Worm (Caenorhabditis elegans) whole organism, L3 larva: ENCODE measurements around the gene srbc-34.

ENCODE experiments used
- R02D3.7 ChIP-seq: fragments of 150-350 bp; optimal IDR thresholded peaks from 2 replicates; lab custom pipeline; 2014; ENCODE audit warnings: missing biosample characterization, missing genetic modification characterization
- ZK546.5 ChIP-seq: sonication (generic microtip); optimal IDR thresholded peaks from 2 replicates; lab custom pipeline; 2017; ENCODE audit warnings: missing biosample characterization, missing genetic modification characterization
- aly-2 ChIP-seq: fragments of 150-350 bp; optimal IDR thresholded peaks from 2 replicates; lab custom pipeline; 2014; ENCODE audit warnings: missing biosample characterization, missing genetic modification characterization
- ama-1 ChIP-seq: fragments of 150-350 bp; optimal IDR thresholded peaks from 2 replicates; lab custom pipeline; 2018
- ceh-28 ChIP-seq: fragments of 150-350 bp; optimal IDR thresholded peaks from 2 replicates; lab custom pipeline; 2014; ENCODE audit warnings: missing biosample characterization, missing genetic modification reagents, missing genetic modification characterization
- daf-12 ChIP-seq: fragments of 150-350 bp; optimal IDR thresholded peaks from 2 replicates; lab custom pipeline; 2014; ENCODE audit warnings: missing biosample characterization, missing genetic modification reagents, missing genetic modification characterization
- egl-27 ChIP-seq: sonication (generic microtip); optimal IDR thresholded peaks from 4 replicates; lab custom pipeline; 2017; ENCODE audit warnings: missing biosample characterization, missing genetic modification reagents, missing genetic modification characterization
- egl-5 ChIP-seq: fragments of 150-350 bp; optimal IDR thresholded peaks from 2 replicates; lab custom pipeline; 2017; ENCODE audit warnings: missing biosample characterization, missing genetic modification reagents, missing genetic modification characterization, inconsistent platforms
- elt-2 ChIP-seq: sonication (generic microtip); optimal IDR thresholded peaks from 2 replicates; lab custom pipeline; 2016; ENCODE audit warnings: missing genetic modification reagents, mild to moderate bottlenecking, missing genetic modification characterization, missing compliant biosample characterization
- elt-3 ChIP-seq, 3 experiments: fragments of 150-350 bp in 1 of 3; sonication (generic microtip) in 2 of 3; optimal IDR thresholded peaks; 2 replicates in 2 of 3; 4 replicates in 1 of 3; lab custom pipeline; 2014 to 2017; ENCODE audit warnings: missing biosample characterization in 3 of 3, missing genetic modification characterization in 3 of 3
- eor-1 ChIP-seq, 2 experiments: fragments of 150-350 bp; optimal IDR thresholded peaks; 2 replicates each; lab custom pipeline; 2014 to 2018; ENCODE audit warnings: missing biosample characterization in 2 of 2, missing genetic modification characterization in 2 of 2
- fkh-10 ChIP-seq: sonication (generic microtip); optimal IDR thresholded peaks from 2 replicates; lab custom pipeline; 2017; ENCODE audit warnings: missing biosample characterization, missing genetic modification reagents, missing genetic modification characterization
- fkh-2 ChIP-seq: fragments of 150-350 bp; optimal IDR thresholded peaks from 2 replicates; lab custom pipeline; 2014; ENCODE audit warnings: missing biosample characterization, missing genetic modification reagents, missing genetic modification characterization
- fos-1 ChIP-seq: fragments of 150-350 bp; optimal IDR thresholded peaks from 2 replicates; lab custom pipeline; 2014; ENCODE audit warnings: missing biosample characterization, missing genetic modification characterization
- hmg-11 ChIP-seq: sonication (generic microtip); optimal IDR thresholded peaks from 2 replicates; lab custom pipeline; 2016; ENCODE audit warnings: missing genetic modification characterization, missing compliant biosample characterization
- jun-1 ChIP-seq: fragments of 150-350 bp; optimal IDR thresholded peaks from 2 replicates; lab custom pipeline; 2014; ENCODE audit warnings: missing biosample characterization, missing genetic modification reagents, missing genetic modification characterization
- lin-15B ChIP-seq: fragments of 150-350 bp; optimal IDR thresholded peaks from 2 replicates; lab custom pipeline; 2014; ENCODE audit warnings: missing biosample characterization, missing genetic modification characterization
- lsy-12 ChIP-seq: sonication (generic microtip); optimal IDR thresholded peaks from 2 replicates; lab custom pipeline; 2016; ENCODE audit warnings: mild to moderate bottlenecking, missing genetic modification characterization, missing compliant biosample characterization
- mdl-1 ChIP-seq: fragments of 150-350 bp; optimal IDR thresholded peaks from 2 replicates; lab custom pipeline; 2014; ENCODE audit warnings: missing biosample characterization, missing genetic modification characterization
- mml-1 ChIP-seq: fragments of 150-350 bp; sonication (generic microtip); optimal IDR thresholded peaks from 3 replicates; lab custom pipeline; 2014; ENCODE audit warnings: missing biosample characterization, missing genetic modification characterization
- nfya-1 ChIP-seq: sonication (generic microtip); optimal IDR thresholded peaks from 2 replicates; lab custom pipeline; 2017; ENCODE audit warnings: missing genetic modification characterization, mild to moderate bottlenecking, missing compliant biosample characterization, antibody characterized with exemption, moderate library complexity; ENCODE audit not compliant: insufficient read depth
- nhr-12 ChIP-seq: fragments of 150-350 bp; optimal IDR thresholded peaks from 2 replicates; lab custom pipeline; 2014; ENCODE audit warnings: missing biosample characterization, missing genetic modification characterization
- nhr-237 ChIP-seq: fragments of 150-350 bp; optimal IDR thresholded peaks from 2 replicates; lab custom pipeline; 2014; ENCODE audit warnings: missing biosample characterization, missing genetic modification characterization
- nhr-43 ChIP-seq: sonication (generic microtip); optimal IDR thresholded peaks from 2 replicates; lab custom pipeline; 2016; ENCODE audit warnings: mild to moderate bottlenecking, missing genetic modification characterization, missing compliant biosample characterization; ENCODE audit not compliant: poor library complexity, severe bottlenecking
- nhr-67 ChIP-seq: fragments of 150-350 bp; optimal IDR thresholded peaks from 2 replicates; lab custom pipeline; 2014; ENCODE audit warnings: missing biosample characterization, missing genetic modification characterization
- nhr-76 ChIP-seq: fragments of 150-350 bp; sonication (generic microtip); optimal IDR thresholded peaks from 5 replicates; lab custom pipeline; 2014; ENCODE audit warnings: missing biosample characterization, missing genetic modification characterization
- pha-4 ChIP-seq: fragments of 150-350 bp; optimal IDR thresholded peaks from 2 replicates; lab custom pipeline; 2014; ENCODE audit warnings: missing biosample characterization, missing genetic modification reagents, missing genetic modification characterization
- sea-2 ChIP-seq: fragments of 150-350 bp; sonication (generic microtip); optimal IDR thresholded peaks from 4 replicates; lab custom pipeline; 2014; ENCODE audit warnings: missing biosample characterization, missing genetic modification reagents, missing genetic modification characterization
- skn-1 ChIP-seq: fragments of 150-350 bp; optimal IDR thresholded peaks from 2 replicates; lab custom pipeline; 2014; ENCODE audit warnings: missing biosample characterization, missing genetic modification characterization
- snpc-4 ChIP-seq: fragments of 150-350 bp; optimal IDR thresholded peaks from 2 replicates; lab custom pipeline; 2014; ENCODE audit warnings: missing biosample characterization, missing genetic modification characterization
- unc-62 ChIP-seq: fragments of 150-350 bp; sonication (generic microtip); optimal IDR thresholded peaks from 4 replicates; lab custom pipeline; 2014; ENCODE audit warnings: missing biosample characterization, missing genetic modification reagents, missing genetic modification characterization
- zag-1 ChIP-seq: fragments of 150-350 bp; optimal IDR thresholded peaks from 2 replicates; lab custom pipeline; 2014; ENCODE audit warnings: missing biosample characterization, missing genetic modification characterization
- ztf-11 ChIP-seq: fragments of 150-350 bp; optimal IDR thresholded peaks from 2 replicates; lab custom pipeline; 2014; ENCODE audit warnings: missing biosample characterization, missing genetic modification characterization

The srbc-34 gene

ce11 chrV:20206086-20206485 lies at the start of gene srbc-34, which contains the start of gene fbxb-59:
Gene srbc-34, plus strand, starts transcription at chrV:20206318.
Gene fbxb-59, minus strand, starts transcription at chrV:20206186.
- no peak for TF ChIP-seq nhr-43 (tag; lab: Kevin White, UChicago)
- TF ChIP-seq R02D3.7, result no peak
- no peak for TF ChIP-seq egl-27 (tag; lab: Kevin White, UChicago)
- no peak for TF ChIP-seq lin-15B (tag; lab: Kevin White, UChicago)
- no peak for TF ChIP-seq nhr-237
- no peak for TF ChIP-seq ama-1 (lab: Kevin White, UChicago)
- TF ChIP-seq fkh-2 (tag; lab: Kevin White, UChicago), result no peak
- no peak for TF ChIP-seq eor-1 (tag; optimal IDR thresholded peaks at IDR 0.05; lab: Kevin White, UChicago)
- no peak for TF ChIP-seq sea-2
- TF ChIP-seq nfya-1 (tag; lab: Kevin White, UChicago), result no peak
- no peak for TF ChIP-seq nhr-76 (tag; lab: Kevin White, UChicago)

ce11 chrV:20158223-20158622 lies 47.9 kb upstream of the srbc-34 start, which contains the start of gene F19B2.6:
Gene F19B2.6, plus strand, starts transcription at chrV:20158523.
- no peak for TF ChIP-seq ama-1 (lab: Kevin White, UChicago)
- TF ChIP-seq eor-1 (tag; optimal IDR thresholded peaks at IDR 0.05; lab: Kevin White, UChicago), result no peak
- TF ChIP-seq fkh-2 (tag; lab: Kevin White, UChicago), result no peak
- no peak for TF ChIP-seq ZK546.5 (tag; lab: Kevin White, UChicago)
- TF ChIP-seq snpc-4 (tag; lab: Kevin White, UChicago), result no peak
- no peak for TF ChIP-seq ztf-11
- no peak for TF ChIP-seq elt-3 (tag; optimal IDR thresholded peaks at IDR 0.05; lab: Kevin White, UChicago)
- TF ChIP-seq skn-1 (tag; lab: Kevin White, UChicago), result no peak
- no peak for TF ChIP-seq nhr-67 (tag; lab: Kevin White, UChicago)
- no peak for TF ChIP-seq zag-1 (tag; lab: Kevin White, UChicago)
- no peak for TF ChIP-seq hmg-11 (tag; lab: Kevin White, UChicago)
- TF ChIP-seq unc-62 (GFP tag; lab: Kevin White, UChicago), result no peak
- TF ChIP-seq mdl-1, result no peak
- no peak for TF ChIP-seq lsy-12 (tag; lab: Kevin White, UChicago)

ce11 chrV:20161781-20162289 lies 44.3 kb upstream of the srbc-34 start:
- no peak for TF ChIP-seq fkh-10 (GFP tag; lab: Kevin White, UChicago)
- TF ChIP-seq nhr-12 (tag; lab: Kevin White, UChicago), result no peak
- TF ChIP-seq mdl-1, result no peak
- no peak for TF ChIP-seq elt-2 (tag; lab: Kevin White, UChicago)
- TF ChIP-seq mml-1 (tag; lab: Kevin White, UChicago), result no peak
- no peak for TF ChIP-seq jun-1 (tag; lab: Kevin White, UChicago)
- no peak for TF ChIP-seq nhr-43 (tag; lab: Kevin White, UChicago)
- no peak for TF ChIP-seq fos-1 (tag; lab: Kevin White, UChicago)
- no peak for TF ChIP-seq egl-5 (tag; lab: Kevin White, UChicago)
- TF ChIP-seq, all 47 proteins: peak for 0

ce11 chrV:20162290-20163104 lies 43.6 kb upstream of the srbc-34 start:
- peak; percentile 65 for TF ChIP-seq elt-2 (tag; lab: Kevin White, UChicago)
- TF ChIP-seq egl-27 (tag; lab: Kevin White, UChicago), result no peak
- no peak for TF ChIP-seq daf-12 (tag; lab: Kevin White, UChicago)
- TF ChIP-seq ceh-28, result peak; percentile 12
- TF ChIP-seq pha-4 (tag; lab: Kevin White, UChicago), result peak; percentile 43
- TF ChIP-seq ama-1 (lab: Kevin White, UChicago), result peak; percentile 77
- TF ChIP-seq eor-1 (tag; optimal IDR thresholded peaks at IDR 0.05; lab: Kevin White, UChicago), result no peak

- TF ChIP-seq ama-1 (lab: Kevin White, UChicago) (peak; percentile 77), aly-2 (tag; lab: Kevin White, UChicago) (no peak)
- TF ChIP-seq, all 47 proteins: peak for 1
Measured at ce11 chrV:20163105-20163449, 43.0 kb upstream of the srbc-34 start.
